Fruit fly (Drosophila melanogaster) whole organism, embryonic: ENCODE data around the gene sws.

Experiments used
- Bgb ChIP-seq: fragments of 200-800 bp; sonication (Bioruptor generic); IDR thresholded peaks from 2 replicates; pipeline ENCODE4 v1.3.6; 2022; ENCODE audit warnings: missing biosample characterization, missing genetic modification characterization; ENCODE audit not compliant: partially characterized antibody
- CG10431 ChIP-seq: fragments of 200-800 bp; sonication (Bioruptor generic); optimal IDR thresholded peaks from 3 replicates; lab custom pipeline; 2018; ENCODE audit warnings: missing biosample characterization, mild to moderate bottlenecking, missing genetic modification characterization
- CG11504 ChIP-seq: fragments of 200-800 bp; sonication (Bioruptor generic); optimal IDR thresholded peaks from 3 replicates; lab custom pipeline; 2019; ENCODE audit warnings: missing biosample characterization, mild to moderate bottlenecking, missing genetic modification characterization, moderate library complexity
- CG11695 ChIP-seq: fragments of 200-800 bp; sonication (Bioruptor generic); IDR thresholded peaks from 3 replicates; pipeline ENCODE4 v1.3.6; 2022; ENCODE audit warnings: missing biosample characterization, missing genetic modification characterization
- CG12391 ChIP-seq: fragments of 200-800 bp; sonication (Bioruptor generic); optimal IDR thresholded peaks from 3 replicates; lab custom pipeline; 2018; ENCODE audit warnings: missing biosample characterization, mild to moderate bottlenecking, missing genetic modification characterization, moderate library complexity
- CG12942 ChIP-seq: fragments of 200-800 bp; sonication (Bioruptor generic); optimal IDR thresholded peaks from 3 replicates; lab custom pipeline; 2016; ENCODE audit warnings: missing biosample characterization, missing genetic modification characterization
- CG13287 ChIP-seq: fragments of 200-800 bp; sonication (Bioruptor generic); IDR thresholded peaks from 2 replicates; pipeline ENCODE4 v1.3.6; 2022; ENCODE audit warnings: missing biosample characterization, missing genetic modification characterization; ENCODE audit not compliant: partially characterized antibody
- CG14710 ChIP-seq: fragments of 200-800 bp; sonication (Bioruptor generic); optimal IDR thresholded peaks from 3 replicates; lab custom pipeline; 2019; ENCODE audit warnings: missing biosample characterization, mild to moderate bottlenecking, missing genetic modification characterization, moderate library complexity
- CG1603 ChIP-seq: fragments of 200-800 bp; sonication (Bioruptor generic); optimal IDR thresholded peaks from 2 replicates; lab custom pipeline; 2019; ENCODE audit warnings: missing biosample characterization, mild to moderate bottlenecking, missing genetic modification characterization, moderate library complexity
- CG16813 ChIP-seq: fragments of 200-800 bp; sonication (Bioruptor generic); IDR thresholded peaks from 3 replicates; pipeline ENCODE4 v1.3.6; 2022; ENCODE audit warnings: missing biosample characterization, missing genetic modification characterization; ENCODE audit not compliant: partially characterized antibody
- CG17385 ChIP-seq: fragments of 200-800 bp; sonication (Bioruptor generic); optimal IDR thresholded peaks from 3 replicates; lab custom pipeline; 2018; ENCODE audit warnings: missing biosample characterization, mild to moderate bottlenecking, missing genetic modification characterization
- CG17568 ChIP-seq: fragments of 200-800 bp; sonication (Bioruptor generic); optimal IDR thresholded peaks from 2 replicates; lab custom pipeline; 2018; ENCODE audit warnings: missing biosample characterization, mild to moderate bottlenecking, missing genetic modification characterization, moderate library complexity
- CG2116 ChIP-seq: fragments of 200-800 bp; sonication (Bioruptor generic); optimal IDR thresholded peaks from 3 replicates; lab custom pipeline; 2018; ENCODE audit warnings: missing biosample characterization, mild to moderate bottlenecking, missing genetic modification characterization
- CG30403 ChIP-seq: fragments of 200-800 bp; sonication (Bioruptor generic); optimal IDR thresholded peaks from 3 replicates; lab custom pipeline; 2016; ENCODE audit warnings: missing biosample characterization, missing genetic modification characterization
- CG32532 ChIP-seq: fragments of 200-800 bp; sonication (Bioruptor generic); IDR thresholded peaks from 2 replicates; pipeline ENCODE4 v1.3.6; 2022; ENCODE audit warnings: missing biosample characterization, missing genetic modification characterization
- CG34224 ChIP-seq: fragments of 200-800 bp; sonication (Bioruptor generic); IDR thresholded peaks from 3 replicates; pipeline ENCODE4 v1.3.6; 2022; ENCODE audit warnings: missing biosample characterization, missing genetic modification characterization; ENCODE audit not compliant: partially characterized antibody
- CG34376 ChIP-seq: fragments of 200-800 bp; sonication (Bioruptor generic); optimal IDR thresholded peaks from 2 replicates; lab custom pipeline; 2018; ENCODE audit warnings: missing biosample characterization, mild to moderate bottlenecking, missing genetic modification characterization
- CG4617 ChIP-seq: fragments of 200-800 bp; sonication (Bioruptor generic); optimal IDR thresholded peaks from 3 replicates; lab custom pipeline; 2016; ENCODE audit warnings: missing biosample characterization, missing genetic modification characterization, borderline replicate concordance
- CG6791 ChIP-seq: fragments of 200-800 bp; sonication (Bioruptor generic); IDR thresholded peaks from 3 replicates; pipeline ENCODE4 v1.3.6; 2022; ENCODE audit warnings: missing biosample characterization, missing genetic modification characterization; ENCODE audit not compliant: partially characterized antibody
- CG8765 ChIP-seq: fragments of 200-800 bp; sonication (Bioruptor generic); IDR thresholded peaks from 2 replicates; pipeline ENCODE4 v1.3.6; 2022; ENCODE audit warnings: missing biosample characterization, missing genetic modification characterization
- Dll ChIP-seq: fragments of 200-800 bp; sonication (Bioruptor generic); IDR thresholded peaks from 4 replicates; pipeline ENCODE4 v1.3.6; 2022; ENCODE audit warnings: missing biosample characterization, missing genetic modification characterization; ENCODE audit not compliant: partially characterized antibody
- Dp ChIP-seq: fragments of 200-800 bp; sonication (Bioruptor generic); optimal IDR thresholded peaks from 2 replicates; lab custom pipeline; 2018; ENCODE audit warnings: missing biosample characterization, mild to moderate bottlenecking, missing genetic modification characterization, moderate library complexity
- Dref ChIP-seq: fragments of 200-800 bp; sonication (Bioruptor generic); IDR thresholded peaks from 2 replicates; pipeline ENCODE4 v1.3.6; 2022; ENCODE audit warnings: missing biosample characterization, missing genetic modification characterization
- E2f2 ChIP-seq: fragments of 200-800 bp; sonication (Bioruptor generic); IDR thresholded peaks from 2 replicates; pipeline ENCODE4 v1.3.6; 2022; ENCODE audit warnings: missing biosample characterization, missing genetic modification characterization
- Elba2 ChIP-seq: fragments of 200-800 bp; sonication (Bioruptor generic); optimal IDR thresholded peaks from 3 replicates; lab custom pipeline; 2016; ENCODE audit warnings: missing biosample characterization, missing genetic modification characterization
- Ptx1 ChIP-seq: fragments of 200-800 bp; sonication (Bioruptor generic); IDR thresholded peaks from 2 replicates; pipeline ENCODE4 v1.3.6; 2022; ENCODE audit warnings: missing biosample characterization, missing genetic modification characterization
- Rfx ChIP-seq: fragments of 200-800 bp; sonication (Bioruptor generic); IDR thresholded peaks from 2 replicates; pipeline ENCODE4 v1.3.6; 2022; ENCODE audit warnings: missing biosample characterization, missing genetic modification characterization
- amos ChIP-seq: fragments of 200-800 bp; sonication (Bioruptor generic); IDR thresholded peaks from 2 replicates; pipeline ENCODE4 v1.3.6; 2022; ENCODE audit warnings: missing biosample characterization, missing genetic modification characterization; ENCODE audit not compliant: partially characterized antibody
- ato ChIP-seq: fragments of 200-800 bp; sonication (Bioruptor generic); IDR thresholded peaks from 2 replicates; pipeline ENCODE4 v1.3.6; 2022; ENCODE audit warnings: missing biosample characterization, missing genetic modification characterization; ENCODE audit not compliant: partially characterized antibody
- bbx ChIP-seq: fragments of 200-800 bp; sonication (Bioruptor generic); IDR thresholded peaks from 2 replicates; pipeline ENCODE4 v1.3.6; 2022; ENCODE audit warnings: missing biosample characterization, missing genetic modification characterization; ENCODE audit not compliant: partially characterized antibody
- gfzf ChIP-seq: fragments of 200-800 bp; sonication (Bioruptor generic); optimal IDR thresholded peaks from 2 replicates; lab custom pipeline; 2016; ENCODE audit warnings: missing biosample characterization, mild to moderate bottlenecking, missing genetic modification characterization, moderate library complexity
- gsb-n ChIP-seq: fragments of 200-800 bp; sonication (Bioruptor generic); optimal IDR thresholded peaks from 3 replicates; lab custom pipeline; 2018; ENCODE audit warnings: missing biosample characterization, mild to moderate bottlenecking, missing genetic modification characterization
- hb ChIP-seq: fragments of 200-800 bp; sonication (Bioruptor generic); IDR thresholded peaks from 3 replicates; pipeline ENCODE4 v1.3.6; 2022; ENCODE audit warnings: missing biosample characterization, missing genetic modification characterization; ENCODE audit not compliant: partially characterized antibody
- hbn ChIP-seq: fragments of 200-800 bp; sonication (Bioruptor generic); IDR thresholded peaks from 2 replicates; pipeline ENCODE4 v1.3.6; 2022; ENCODE audit warnings: missing biosample characterization, missing genetic modification characterization; ENCODE audit not compliant: partially characterized antibody
- inv ChIP-seq: fragments of 200-800 bp; sonication (Bioruptor generic); IDR thresholded peaks from 2 replicates; pipeline ENCODE4 v1.3.6; 2022; ENCODE audit warnings: missing biosample characterization, missing genetic modification characterization; ENCODE audit not compliant: partially characterized antibody
- knrl ChIP-seq: fragments of 200-800 bp; sonication (Bioruptor generic); IDR thresholded peaks from 3 replicates; pipeline ENCODE4 v1.3.6; 2022; ENCODE audit warnings: missing biosample characterization, missing genetic modification characterization; ENCODE audit not compliant: partially characterized antibody
- lbe ChIP-seq: fragments of 200-800 bp; sonication (Bioruptor generic); optimal IDR thresholded peaks from 2 replicates; lab custom pipeline; 2016; ENCODE audit warnings: missing biosample characterization, mild to moderate bottlenecking, missing genetic modification characterization
- pfk ChIP-seq: fragments of 200-800 bp; sonication (Bioruptor generic); optimal IDR thresholded peaks from 2 replicates; lab custom pipeline; 2018; ENCODE audit warnings: missing biosample characterization, mild to moderate bottlenecking, missing genetic modification characterization, moderate library complexity
- pros ChIP-seq: fragments of 200-800 bp; sonication (Bioruptor generic); optimal IDR thresholded peaks from 3 replicates; lab custom pipeline; 2019; ENCODE audit warnings: missing biosample characterization, mild to moderate bottlenecking, missing genetic modification characterization, moderate library complexity
- pzg ChIP-seq: fragments of 200-800 bp; sonication (Bioruptor generic); optimal IDR thresholded peaks from 3 replicates; lab custom pipeline; 2018; ENCODE audit warnings: missing biosample characterization, mild to moderate bottlenecking, missing genetic modification characterization, moderate library complexity
- sens ChIP-seq: fragments of 200-800 bp; sonication (Bioruptor generic); peaks from one replicate; lab custom pipeline; 2016; ENCODE audit warnings: missing biosample characterization, missing genetic modification characterization
- sna ChIP-seq: fragments of 200-800 bp; sonication (Bioruptor generic); IDR thresholded peaks from 2 replicates; pipeline ENCODE4 v1.3.6; 2022; ENCODE audit warnings: missing biosample characterization, missing genetic modification characterization; ENCODE audit not compliant: partially characterized antibody
- sqz ChIP-seq: fragments of 200-800 bp; sonication (Bioruptor generic); optimal IDR thresholded peaks from 3 replicates; lab custom pipeline; 2018; ENCODE audit warnings: missing biosample characterization, mild to moderate bottlenecking, missing genetic modification characterization
- vnd ChIP-seq: fragments of 200-800 bp; sonication (Bioruptor generic); IDR thresholded peaks from 3 replicates; pipeline ENCODE4 v1.3.6; 2022; ENCODE audit warnings: missing biosample characterization, missing genetic modification characterization; ENCODE audit not compliant: partially characterized antibody
- yki ChIP-seq: fragments of >200 bp; optimal IDR thresholded peaks from 3 replicates; lab custom pipeline; 2018

The sws gene

DNA sequence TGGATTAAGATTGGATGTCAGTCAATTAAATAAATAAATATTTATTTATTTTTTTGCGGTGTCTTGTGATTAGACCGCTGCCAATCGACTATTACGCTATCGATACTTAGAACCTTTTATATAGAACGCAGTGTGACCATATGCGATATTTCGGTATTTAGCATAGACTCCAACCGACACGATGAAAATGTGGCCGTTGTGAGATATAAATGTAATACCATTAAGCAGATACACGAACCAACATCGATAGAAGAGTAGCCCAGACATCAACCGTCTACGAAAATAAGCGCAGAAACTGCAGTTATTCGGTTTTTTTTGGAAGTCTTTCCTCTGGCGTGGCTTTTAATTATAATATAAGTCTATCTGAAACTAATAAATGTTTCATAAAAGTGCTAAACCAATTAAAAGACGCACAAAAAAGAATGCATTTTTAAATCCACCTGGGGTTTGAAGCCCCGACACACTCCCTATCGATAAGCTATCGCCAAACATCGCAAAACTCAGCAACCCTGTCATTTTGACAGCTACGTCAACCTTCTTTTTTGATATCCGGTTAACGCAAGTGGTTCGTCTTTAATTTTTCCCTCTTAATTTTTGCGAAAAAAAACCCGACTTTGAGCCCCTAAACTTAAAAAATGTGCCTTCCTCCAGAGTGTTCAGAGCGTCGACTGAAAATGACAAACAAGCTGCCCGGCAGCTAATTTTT, 34.7 kb downstream of the sws start, which contains the start of the genes Dhdds and RpS14a (continued):
- TF ChIP-seq CG11504 = no peak
- TF ChIP-seq, all 482 proteins: peak for 285

dm6 chrX:7931028-7931549, 36.9 kb downstream of the sws start, which contains the start of gene mahe:
Gene mahe, minus strand, starts transcription at chrX:7931382.
- no peak for TF ChIP-seq CG12942 (GFP tag; lab: Kevin White, UChicago)
- no peak for TF ChIP-seq Elba2
- peak; percentile 91 for TF ChIP-seq CG6791
- TF ChIP-seq vnd (GFP tag; lab: Robert Waterston, UW) = peak; percentile 69; the same call in 2 of the 3 replicates
- TF ChIP-seq yki (lab: Kevin White, UChicago) = peak; percentile 43
- TF ChIP-seq Dp (GFP tag; lab: Kevin White, UChicago) = peak; percentile 80
- peak; percentile 48 for TF ChIP-seq sqz (GFP tag; lab: Kevin White, UChicago)
- TF ChIP-seq pzg (GFP tag; lab: Kevin White, UChicago) = peak; percentile 57
- TF ChIP-seq Dref (GFP tag; lab: Robert Waterston, UW) = peak; percentile 85
- peak; percentile 89 for TF ChIP-seq Bgb (GFP tag; lab: Robert Waterston, UW)
- TF ChIP-seq ato (GFP tag; lab: Robert Waterston, UW) = peak; percentile 65
- TF ChIP-seq CG1603 = peak; percentile 29
- no peak; the same call in 1 of the 2 replicates for TF ChIP-seq CG32532 (GFP tag; lab: Robert Waterston, UW)
- peak; percentile 69 for TF ChIP-seq sna (GFP tag; lab: Robert Waterston, UW)
- TF ChIP-seq CG8765 (GFP tag; lab: Robert Waterston, UW) = no peak
- TF ChIP-seq CG34224 (GFP tag; lab: Robert Waterston, UW) = peak; percentile 85
- TF ChIP-seq Dll (GFP tag; lab: Robert Waterston, UW) = peak; percentile 87
- peak; percentile 91 for TF ChIP-seq amos (GFP tag; lab: Robert Waterston, UW)
- peak; percentile 80 for TF ChIP-seq knrl (GFP tag; lab: Robert Waterston, UW)
- peak; percentile 18 for TF ChIP-seq gsb-n (tag; lab: Kevin White, UChicago)
- TF ChIP-seq CG10431 (GFP tag; lab: Kevin White, UChicago) = no peak
- TF ChIP-seq E2f2 (GFP tag; lab: Robert Waterston, UW) = peak; percentile 86
- TF ChIP-seq CG12391 (tag; lab: Kevin White, UChicago) = peak; percentile 11
- TF ChIP-seq CG14710 (tag; lab: Kevin White, UChicago) = peak; percentile 37
- TF ChIP-seq bbx (GFP tag; lab: Robert Waterston, UW) = peak; percentile 94
- TF ChIP-seq sens = peak; percentile 56
- TF ChIP-seq CG13287 (GFP tag; lab: Robert Waterston, UW) = peak; percentile 92
- peak; percentile 75 for TF ChIP-seq hbn (GFP tag; lab: Robert Waterston, UW)
- TF ChIP-seq CG2116 (GFP tag; lab: Kevin White, UChicago) = peak; percentile 91
- TF ChIP-seq CG11695 = no peak
- no peak for TF ChIP-seq CG30403
- no peak for TF ChIP-seq Ptx1 (GFP tag; lab: Robert Waterston, UW)
- TF ChIP-seq CG17568 (GFP tag; lab: Kevin White, UChicago) = peak; percentile 46
- TF ChIP-seq inv (GFP tag; lab: Robert Waterston, UW) = peak; percentile 74
- TF ChIP-seq lbe (GFP tag; lab: Kevin White, UChicago) = peak; percentile 44
- peak; percentile 13 for TF ChIP-seq CG4617 (GFP tag; lab: Kevin White, UChicago)
- peak; percentile 46 for TF ChIP-seq pros (GFP tag; lab: Kevin White, UChicago)
- peak; percentile 80 for TF ChIP-seq CG16813 (GFP tag; lab: Robert Waterston, UW)
- peak; percentile 37 for TF ChIP-seq CG34376
- peak; percentile 21 for TF ChIP-seq gfzf (GFP tag; lab: Kevin White, UChicago)
- peak; percentile 67; the same call in 2 of the 3 replicates for TF ChIP-seq hb (GFP tag; lab: Robert Waterston, UW)
- TF ChIP-seq pfk (GFP tag; lab: Kevin White, UChicago) = peak; percentile 13
- TF ChIP-seq Rfx (GFP tag; lab: Robert Waterston, UW) = peak; percentile 8; the same call in 1 of the 2 replicates
- peak; percentile 49 for TF ChIP-seq CG17385 (GFP tag; lab: Kevin White, UChicago)
